Fruit fly (Drosophila melanogaster): ENCODE measurements around the gene Sas10.

Gene Sas10

DNA sequence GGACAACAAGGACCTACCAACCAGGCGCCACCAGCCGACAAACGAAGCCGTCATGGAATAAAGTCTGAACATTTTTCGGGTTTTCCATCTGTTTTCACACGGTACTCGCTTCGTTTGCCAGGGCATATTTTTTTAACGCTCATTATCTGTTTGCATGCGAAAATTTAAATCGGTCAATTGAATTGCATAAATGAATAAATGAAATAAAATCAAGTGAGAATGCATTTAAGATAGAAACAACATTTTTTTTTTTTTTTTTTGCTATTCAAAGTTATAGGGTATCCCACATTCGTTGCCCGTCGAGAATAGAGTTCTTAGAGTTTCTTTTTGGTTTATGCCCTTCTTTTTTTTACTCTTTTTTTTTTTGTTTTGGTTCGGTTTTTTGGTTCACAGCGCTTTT is 31.4 kb upstream of the Sas10 start (continued):
- peak; percentile 33 for TF ChIP-seq Dek (tag; optimal IDR thresholded peaks at IDR 0.05)
- peak; percentile 51 for TF ChIP-seq HLH54F (GFP tag; optimal IDR thresholded peaks at IDR 0.05)
- peak; percentile 69 for TF ChIP-seq D19A (tag; optimal IDR thresholded peaks at IDR 0.05)
- TF ChIP-seq CG34376 (GFP tag; optimal IDR thresholded peaks at IDR 0.05), result no peak
- TF ChIP-seq ro (GFP tag; IDR thresholded peaks at IDR 0.05), result no peak
- peak; percentile 23 for TF ChIP-seq CG12744 (GFP tag; optimal IDR thresholded peaks at IDR 0.05)
- TF ChIP-seq NK7.1 (GFP tag; optimal IDR thresholded peaks at IDR 0.05), result no peak
- 0 out of 2 replicates have a peak, but pooled peaks have one; percentile 16 for TF ChIP-seq CG14667 (GFP tag; IDR thresholded peaks at IDR 0.05)
- TF ChIP-seq Elba2 (GFP tag; optimal IDR thresholded peaks at IDR 0.05), result no peak
- peak; percentile 21 for TF ChIP-seq CG12104 (GFP tag; optimal IDR thresholded peaks at IDR 0.05)
- TF ChIP-seq hbn (GFP tag; IDR thresholded peaks at IDR 0.05; ENCODE audit: partially characterized antibody), result no peak
- no peak for TF ChIP-seq CG11696 (GFP tag; IDR thresholded peaks at IDR 0.05)
- TF ChIP-seq CG4730 (GFP tag; IDR thresholded peaks at IDR 0.05), result no peak
- no peak for TF ChIP-seq HmgZ (tag; optimal IDR thresholded peaks at IDR 0.05)
- peak; percentile 18 for TF ChIP-seq Sry-δ (GFP tag; optimal IDR thresholded peaks at IDR 0.05)
- TF ChIP-seq sens (GFP tag), result peak; percentile 80
- TF ChIP-seq ind (GFP tag; optimal IDR thresholded peaks at IDR 0.05), result peak; percentile 58
- TF ChIP-seq caup (GFP tag; optimal IDR thresholded peaks at IDR 0.05; ENCODE audit: severe bottlenecking), result peak; percentile 59
- TF ChIP-seq CG18619 (GFP tag; optimal IDR thresholded peaks at IDR 0.05), result no peak
- TF ChIP-seq CG11504 (tag; optimal IDR thresholded peaks at IDR 0.05), result peak; percentile 72
- peak; percentile 30; the same call in 1 of the 2 replicates for TF ChIP-seq ranshi (GFP tag; IDR thresholded peaks at IDR 0.05)
- no peak for TF ChIP-seq Rx (GFP tag; IDR thresholded peaks at IDR 0.05)
- peak; percentile 61 for TF ChIP-seq CG10147 (GFP tag; optimal IDR thresholded peaks at IDR 0.05)
- TF ChIP-seq CG9609 (GFP tag; optimal IDR thresholded peaks at IDR 0.05), result peak; percentile 24
- no peak for TF ChIP-seq sens-2 (GFP tag; IDR thresholded peaks at IDR 0.05)
- TF ChIP-seq CG3838 (GFP tag; optimal IDR thresholded peaks at IDR 0.05), result no peak
- 0 out of 2 replicates have a peak, but pooled peaks have one; percentile 9 for TF ChIP-seq wdn (GFP tag; IDR thresholded peaks at IDR 0.05)
- no peak for TF ChIP-seq jing (GFP tag; optimal IDR thresholded peaks at IDR 0.05)
- TF ChIP-seq mam (GFP tag; optimal IDR thresholded peaks at IDR 0.05), result peak; percentile 44
- TF ChIP-seq CG13775 (GFP tag; optimal IDR thresholded peaks at IDR 0.05), result peak; percentile 27
- TF ChIP-seq CHES-1-like (GFP tag; optimal IDR thresholded peaks at IDR 0.05), result peak; percentile 6
- peak; percentile 13 for TF ChIP-seq CG4854 (GFP tag; optimal IDR thresholded peaks at IDR 0.05)
- peak; percentile 48 for TF ChIP-seq CG4820 (GFP tag; optimal IDR thresholded peaks at IDR 0.05)
- peak; percentile 16; the same call in 1 of the 2 replicates for TF ChIP-seq E2f2 (GFP tag; IDR thresholded peaks at IDR 0.05)
- peak; percentile 63 for TF ChIP-seq Blimp-1 (GFP tag; optimal IDR thresholded peaks at IDR 0.05)
- TF ChIP-seq BtbVII (GFP tag; optimal IDR thresholded peaks at IDR 0.05), result peak; percentile 17
- TF ChIP-seq bcd (GFP tag; optimal IDR thresholded peaks at IDR 0.05), result peak; percentile 27
- peak; percentile 28 for TF ChIP-seq luna (GFP tag; optimal IDR thresholded peaks at IDR 0.05)
- TF ChIP-seq da (GFP tag; optimal IDR thresholded peaks at IDR 0.05), result no peak
- TF ChIP-seq sug (tag; optimal IDR thresholded peaks at IDR 0.05), result peak; percentile 29
- TF ChIP-seq CG8924 (tag; optimal IDR thresholded peaks at IDR 0.05), result peak; percentile 36
- peak; percentile 57; the same call in 1 of the 3 replicates for TF ChIP-seq Dbx (GFP tag; IDR thresholded peaks at IDR 0.05)
- TF ChIP-seq jumu (GFP tag; optimal IDR thresholded peaks at IDR 0.05), result peak; percentile 26
- no peak for TF ChIP-seq CG15601 (tag; optimal IDR thresholded peaks at IDR 0.05)
- TF ChIP-seq Mes4 (GFP tag; optimal IDR thresholded peaks at IDR 0.05), result no peak
- TF ChIP-seq CG4617 (GFP tag; optimal IDR thresholded peaks at IDR 0.05; ENCODE audit: borderline replicate concordance), result no peak
- 0 out of 3 replicates have a peak, but pooled peaks have one; percentile 43 for TF ChIP-seq CG7357 (GFP tag; IDR thresholded peaks at IDR 0.05)
- peak; percentile 32 for TF ChIP-seq CG7271 (tag; optimal IDR thresholded peaks at IDR 0.05)
- TF ChIP-seq CG15011 (GFP tag; optimal IDR thresholded peaks at IDR 0.05), result peak; percentile 29
- TF ChIP-seq Oaz (GFP tag; IDR thresholded peaks at IDR 0.05), result 0 out of 2 replicates have a peak, but pooled peaks have one; percentile 24
- TF ChIP-seq otp (GFP tag; IDR thresholded peaks at IDR 0.05), result no peak

All from whole organism, embryonic.